Fruit fly (Drosophila melanogaster) whole organism, pupa: Measurements from ENCODE around the gene ergic53.

ENCODE experiments used
- CG12605 ChIP-seq: fragments of 200-800 bp; sonication (Bioruptor generic); IDR thresholded peaks from 2 replicates; pipeline ENCODE4 v1.3.6; 2022; ENCODE audit warnings: missing biosample characterization, missing genetic modification characterization
- CG14655 ChIP-seq: fragments of 200-800 bp; sonication (Bioruptor generic); optimal IDR thresholded peaks from 3 replicates; lab custom pipeline; 2017; ENCODE audit warnings: mild to moderate bottlenecking, missing biosample characterization, missing genetic modification reagents, missing genetic modification characterization
- CG32121 ChIP-seq: fragments of 200-800 bp; sonication (Bioruptor generic); IDR thresholded peaks from 2 replicates; pipeline ENCODE4 v1.3.6; 2022; ENCODE audit warnings: missing biosample characterization, missing genetic modification characterization
- CG8301 ChIP-seq: fragments of 200-800 bp; sonication (Bioruptor generic); optimal IDR thresholded peaks from 2 replicates; lab custom pipeline; 2018; ENCODE audit warnings: missing biosample characterization, mild to moderate bottlenecking, missing genetic modification characterization
- CG9948 ChIP-seq: fragments of 200-800 bp; sonication (Bioruptor generic); optimal IDR thresholded peaks from 2 replicates; lab custom pipeline; 2018; ENCODE audit warnings: missing biosample characterization, mild to moderate bottlenecking, missing genetic modification characterization, moderate library complexity
- EcR ChIP-seq: fragments of 200-800 bp; sonication (Bioruptor generic); optimal IDR thresholded peaks from 3 replicates; lab custom pipeline; 2019; ENCODE audit warnings: missing biosample characterization, missing genetic modification characterization, mild to moderate bottlenecking, moderate library complexity, missing genetic modification reagents
- Ets98B ChIP-seq: fragments of 200-800 bp; sonication (Bioruptor generic); IDR thresholded peaks from 2 replicates; pipeline ENCODE4 v1.3.6; 2022; ENCODE audit warnings: missing biosample characterization, missing genetic modification characterization
- fd96Ca ChIP-seq: fragments of 200-800 bp; sonication (Bioruptor generic); IDR thresholded peaks from 3 replicates; pipeline ENCODE4 v1.3.6; 2022; ENCODE audit warnings: missing biosample characterization, missing genetic modification characterization

- TF ChIP-seq CG12605 (GFP tag; lab: Robert Waterston, UW) (no peak), EcR (GFP tag; lab: Kevin White, UChicago) (no peak), CG9948 (no peak), CG32121 (GFP tag; lab: Robert Waterston, UW) (no peak), CG14655 (GFP tag; lab: Kevin White, UChicago) (no peak), fd96Ca (GFP tag; lab: Robert Waterston, UW) (no peak), CG8301 (no peak), Ets98B (no peak)
These were observed 22.3 kb upstream of the ergic53 start, which contains the start of gene CG6765 for dm6 chr3L:8512428-8512827.
